Worm (Caenorhabditis elegans) whole organism, late embryonic: ENCODE measurements around the gene eif-2A.

Source experiments
- T23F11.4 ChIP-seq: fragments of 200-800 bp; sonication (Bioruptor generic); optimal IDR thresholded peaks from 2 replicates; lab custom pipeline; 2018; ENCODE audit warnings: mild to moderate bottlenecking, missing genetic modification characterization, missing compliant biosample characterization
- ceh-24 ChIP-seq: sonication (generic microtip); optimal IDR thresholded peaks from 2 replicates; lab custom pipeline; 2016; ENCODE audit warnings: mild to moderate bottlenecking, missing genetic modification characterization, missing compliant biosample characterization
- ceh-6 ChIP-seq: fragments of 200-800 bp; sonication (Bioruptor generic); optimal IDR thresholded peaks from 2 replicates; lab custom pipeline; 2018; ENCODE audit warnings: mild to moderate bottlenecking, missing genetic modification characterization, missing compliant biosample characterization
- gmeb-2 ChIP-seq: sonication (generic microtip); optimal IDR thresholded peaks from 2 replicates; lab custom pipeline; 2016; ENCODE audit warnings: missing genetic modification characterization, inconsistent platforms, missing compliant biosample characterization
- madf-2 ChIP-seq: sonication (generic microtip); optimal IDR thresholded peaks from 2 replicates; lab custom pipeline; 2017; ENCODE audit warnings: missing genetic modification characterization, missing compliant biosample characterization
- nhr-232 ChIP-seq: sonication (generic microtip); optimal IDR thresholded peaks from 2 replicates; lab custom pipeline; 2016; ENCODE audit warnings: missing genetic modification characterization, missing compliant biosample characterization
- unc-55 ChIP-seq: sonication (generic microtip); optimal IDR thresholded peaks from 2 replicates; lab custom pipeline; 2017; ENCODE audit warnings: missing biosample characterization, missing genetic modification reagents, missing genetic modification characterization

- no peak for TF ChIP-seq ceh-24
- no peak for TF ChIP-seq T23F11.4 (GFP tag; lab: Kevin White, UChicago)
- no peak for TF ChIP-seq unc-55
- no peak for TF ChIP-seq gmeb-2 (tag; lab: Kevin White, UChicago)
- TF ChIP-seq ceh-6 (GFP tag; lab: Kevin White, UChicago): no peak
- TF ChIP-seq nhr-232 (tag; lab: Kevin White, UChicago): no peak
- TF ChIP-seq madf-2 (tag; lab: Kevin White, UChicago): no peak
Observed at ce11 chrII:10393282-10394179, 23.1 kb upstream of the eif-2A start, which contains the start of gene gpd-1.
